Worm (Caenorhabditis elegans) whole organism, mixed stage, embryonic: ENCODE measurements around the gene col-85.

Experiments
- lin-13 ChIP-seq: fragments of 150-350 bp; optimal IDR thresholded peaks from 2 replicates; lab custom pipeline; 2014; ENCODE audit warnings: missing biosample characterization, missing genetic modification characterization
- lin-32 ChIP-seq: fragments of 200-800 bp; sonication (Bioruptor generic); optimal IDR thresholded peaks from 2 replicates; lab custom pipeline; 2018; ENCODE audit warnings: mild to moderate bottlenecking, missing genetic modification characterization, missing compliant biosample characterization
- mab-5 ChIP-seq: fragments of 150-350 bp; optimal IDR thresholded peaks from 2 replicates; lab custom pipeline; 2014; ENCODE audit warnings: missing biosample characterization, missing genetic modification characterization
- pha-4 ChIP-seq: fragments of 150-350 bp; optimal IDR thresholded peaks from 2 replicates; lab custom pipeline; 2018; ENCODE audit warnings: missing biosample characterization, missing genetic modification reagents, missing genetic modification characterization
- tbx-8 ChIP-seq: fragments of 200-800 bp; sonication (Bioruptor generic); optimal IDR thresholded peaks from 2 replicates; lab custom pipeline; 2018; ENCODE audit warnings: mild to moderate bottlenecking, missing genetic modification characterization, moderate library complexity, missing compliant biosample characterization
- unc-39 ChIP-seq: fragments of 150-350 bp; optimal IDR thresholded peaks from 2 replicates; lab custom pipeline; 2014; ENCODE audit warnings: missing biosample characterization, missing genetic modification characterization
- ztf-11 ChIP-seq: fragments of 150-350 bp; optimal IDR thresholded peaks from 2 replicates; lab custom pipeline; 2014; ENCODE audit warnings: missing biosample characterization, missing genetic modification characterization

DNA sequence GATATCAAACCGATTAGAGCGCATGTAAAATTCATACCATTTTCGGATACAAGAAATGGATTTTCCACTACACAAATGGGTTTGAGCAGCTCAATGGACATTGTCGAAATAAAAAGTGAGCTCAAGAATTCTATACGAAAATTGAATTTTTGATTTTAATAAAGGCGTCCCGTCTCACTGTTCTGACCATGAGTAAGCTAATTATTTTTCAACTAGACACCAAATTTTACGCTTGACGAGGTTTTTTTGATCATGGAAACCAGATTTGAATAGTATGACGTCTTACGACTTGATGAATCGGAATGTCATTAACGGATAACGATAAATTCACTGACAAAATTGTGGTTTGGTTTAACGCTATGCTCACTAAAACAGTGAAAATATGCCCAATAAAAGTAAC is 21.4 kb upstream of the col-85 start, which contains the start of gene srh-61:
- no peak for TF ChIP-seq ztf-11 (tag; lab: Kevin White, UChicago)
- TF ChIP-seq unc-39 (tag; lab: Kevin White, UChicago) = no peak
- TF ChIP-seq mab-5 (tag; lab: Kevin White, UChicago) = no peak
- TF ChIP-seq lin-13 = no peak
- TF ChIP-seq tbx-8 (GFP tag; lab: Kevin White, UChicago) = no peak
- no peak for TF ChIP-seq pha-4
- no peak for TF ChIP-seq lin-32 (GFP tag; lab: Kevin White, UChicago)
